Fruit fly (Drosophila melanogaster) whole organism: ENCODE results near the gene CG11601.

Experiments
- CG8478 ChIP-seq: fragments of >200 bp; optimal IDR thresholded peaks from 2 replicates; lab custom pipeline; 2018; ENCODE audit warnings: inconsistent platforms
- EcR ChIP-seq, 2 experiments: fragments of >200 bp; optimal IDR thresholded peaks; 2 replicates each; lab custom pipeline; 2017; ENCODE audit warnings: missing biosample characterization in 2 of 2, missing genetic modification characterization in 2 of 2, missing genetic modification reagents in 2 of 2
- psq ChIP-seq: fragments of >200 bp; optimal IDR thresholded peaks from 2 replicates; lab custom pipeline; 2017

DNA sequence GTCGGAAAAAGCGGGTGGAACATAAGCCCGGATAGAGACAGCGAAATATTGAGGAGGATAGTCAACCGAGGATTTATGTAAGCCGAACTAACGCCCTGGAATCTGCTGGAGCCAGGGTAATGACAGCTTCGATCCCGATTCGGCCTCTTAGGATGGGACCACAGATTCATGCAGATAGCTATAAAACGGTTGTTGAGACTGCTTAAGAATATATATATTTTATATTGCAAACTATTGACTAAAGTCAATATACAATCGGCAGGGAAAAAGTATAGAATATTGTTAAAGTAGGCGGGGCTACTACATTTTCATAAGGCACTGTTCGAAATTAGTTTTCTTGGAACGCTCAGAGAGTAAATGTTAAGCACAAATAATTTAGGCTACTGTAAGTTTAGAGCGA, 14.3 kb downstream of the CG11601 start, which contains the start of gene CG3345:
- no peak for TF ChIP-seq psq (lab: Kevin White, UChicago)
- no peak for TF ChIP-seq EcR (GFP tag; optimal IDR thresholded peaks at IDR 0.05; lab: Kevin White, UChicago)
- no peak for TF ChIP-seq CG8478 (lab: Kevin White, UChicago)
